Fruit fly (Drosophila melanogaster): ENCODE data around the gene Lk6.
A peak's percentile ranks its signal among the peaks of the same experiment; 100 is the strongest.

Gene Lk6

DNA sequence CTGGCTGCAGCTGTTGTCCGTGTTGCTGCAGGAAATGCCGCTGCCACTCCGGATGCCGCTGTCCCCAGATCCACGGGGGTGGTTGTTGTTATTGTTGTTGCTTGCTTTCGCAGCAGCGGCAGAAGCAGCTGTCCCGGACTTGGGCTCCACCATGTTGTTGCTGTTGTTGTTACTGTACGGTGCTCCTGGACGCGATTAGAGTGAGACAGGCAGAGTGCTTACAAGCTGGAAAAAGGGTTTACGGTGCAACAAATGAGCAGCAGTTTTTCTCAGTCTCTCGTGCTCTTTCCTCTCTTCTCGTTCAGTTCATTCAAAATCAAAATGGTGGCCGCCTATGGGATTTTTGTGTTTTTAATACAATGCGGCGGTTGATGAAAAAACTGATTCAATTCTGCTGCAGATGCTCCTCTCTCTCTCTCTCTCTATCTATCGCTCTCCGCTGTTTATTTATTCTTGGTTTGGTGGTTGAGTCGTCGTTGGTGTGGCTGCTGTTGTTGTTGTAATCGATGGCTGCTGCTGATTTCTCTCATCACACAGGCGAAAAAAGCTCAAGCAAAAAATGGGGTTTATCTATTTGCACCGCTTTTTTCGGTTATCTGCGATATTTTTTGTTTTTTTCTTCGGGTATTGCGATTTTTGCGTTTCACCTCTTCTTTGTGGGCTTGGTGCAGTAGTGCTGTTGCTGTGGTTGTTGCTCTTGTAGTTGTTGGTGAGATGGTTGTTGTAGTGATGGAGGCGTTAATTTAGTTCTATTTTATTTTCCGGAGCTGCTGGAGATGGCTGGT, 571 bp downstream of the Lk6 start (continued):
- TF ChIP-seq CG1832 (GFP tag; optimal IDR thresholded peaks at IDR 0.05): peak; percentile 72
- TF ChIP-seq eve (GFP tag; optimal IDR thresholded peaks at IDR 0.05): peak in 1 of 2 experiments; percentile 75
- TF ChIP-seq CG8765 (GFP tag; IDR thresholded peaks at IDR 0.05): no peak
- TF ChIP-seq org-1 (GFP tag; optimal IDR thresholded peaks at IDR 0.05): no peak
- no peak for TF ChIP-seq CG12659 (GFP tag; optimal IDR thresholded peaks at IDR 0.05)
- no peak for TF ChIP-seq CG2199 (GFP tag; IDR thresholded peaks at IDR 0.05)
- TF ChIP-seq Sox102F (GFP tag; optimal IDR thresholded peaks at IDR 0.05): no peak
- no peak for TF ChIP-seq sima (GFP tag; optimal IDR thresholded peaks at IDR 0.05)
- no peak for TF ChIP-seq Antp (GFP tag; optimal IDR thresholded peaks at IDR 0.05)
- no peak for TF ChIP-seq lov (optimal IDR thresholded peaks at IDR 0.05)
- no peak for TF ChIP-seq lov (GFP tag; IDR thresholded peaks at IDR 0.05)
- TF ChIP-seq scrt (GFP tag; optimal IDR thresholded peaks at IDR 0.05): peak; percentile 26
- no peak for TF ChIP-seq CG31441 (GFP tag; IDR thresholded peaks at IDR 0.05)
- no peak for TF ChIP-seq CG12155 (GFP tag; optimal IDR thresholded peaks at IDR 0.05)
- peak; percentile 71 for TF ChIP-seq ac (GFP tag; optimal IDR thresholded peaks at IDR 0.05)
- TF ChIP-seq CG15514 (GFP tag; optimal IDR thresholded peaks at IDR 0.05): no peak
- no peak for TF ChIP-seq Dp (GFP tag; optimal IDR thresholded peaks at IDR 0.05)
- no peak for TF ChIP-seq CG1024 (GFP tag; IDR thresholded peaks at IDR 0.05)
- peak; percentile 71 for TF ChIP-seq Nf-YB (GFP tag; optimal IDR thresholded peaks at IDR 0.05)
- TF ChIP-seq MBD-R2 (GFP tag; IDR thresholded peaks at IDR 0.05): no peak
- TF ChIP-seq pfk (GFP tag; optimal IDR thresholded peaks at IDR 0.05): peak; percentile 51
- peak; percentile 11 for TF ChIP-seq zf30C (GFP tag; optimal IDR thresholded peaks at IDR 0.05)
- peak; percentile 20 for TF ChIP-seq sd (tag; optimal IDR thresholded peaks at IDR 0.05)
- TF ChIP-seq CG8388 (GFP tag; optimal IDR thresholded peaks at IDR 0.05): no peak
- TF ChIP-seq gsb-n (tag; optimal IDR thresholded peaks at IDR 0.05): peak; percentile 34
- peak; percentile 58 for TF ChIP-seq CG8924 (tag; optimal IDR thresholded peaks at IDR 0.05)
- no peak for TF ChIP-seq seq (GFP tag; IDR thresholded peaks at IDR 0.05)
- TF ChIP-seq nau (GFP tag; optimal IDR thresholded peaks at IDR 0.05): no peak
- peak; percentile 77 for TF ChIP-seq Nf-YC (tag; optimal IDR thresholded peaks at IDR 0.05)
- TF ChIP-seq Rfx (GFP tag; IDR thresholded peaks at IDR 0.05): no peak
- peak; percentile 46 for TF ChIP-seq abd-A (tag; optimal IDR thresholded peaks at IDR 0.05)
- TF ChIP-seq sqz (GFP tag; optimal IDR thresholded peaks at IDR 0.05): peak; percentile 95
- TF ChIP-seq nom (GFP tag; optimal IDR thresholded peaks at IDR 0.05): peak; percentile 14
- no peak for TF ChIP-seq CG42726 (GFP tag; IDR thresholded peaks at IDR 0.05; ENCODE audit: partially characterized antibody)
- no peak for TF ChIP-seq CG10366 (GFP tag; IDR thresholded peaks at IDR 0.05)
- peak; percentile 16 for TF ChIP-seq twi (tag; optimal IDR thresholded peaks at IDR 0.05)
- no peak for TF ChIP-seq PHDP (tag; optimal IDR thresholded peaks at IDR 0.05)
- TF ChIP-seq vnd (GFP tag; IDR thresholded peaks at IDR 0.05; ENCODE audit: partially characterized antibody): no peak
- no peak for TF ChIP-seq CG16813 (GFP tag; IDR thresholded peaks at IDR 0.05; ENCODE audit: partially characterized antibody)
- TF ChIP-seq dysf (GFP tag; IDR thresholded peaks at IDR 0.05): no peak
- peak; percentile 96 for TF ChIP-seq Kr (GFP tag; optimal IDR thresholded peaks at IDR 0.05)
- peak; percentile 84 for TF ChIP-seq kni (GFP tag; optimal IDR thresholded peaks at IDR 0.05)
- TF ChIP-seq CG15601 (tag; optimal IDR thresholded peaks at IDR 0.05): peak; percentile 51
- peak; percentile 33 for TF ChIP-seq yki (optimal IDR thresholded peaks at IDR 0.05)
- TF ChIP-seq CG9215 (GFP tag; IDR thresholded peaks at IDR 0.05): no peak
- no peak for TF ChIP-seq HmgZ (tag; optimal IDR thresholded peaks at IDR 0.05)
- no peak for TF ChIP-seq CG30020 (tag; optimal IDR thresholded peaks at IDR 0.05)
- TF ChIP-seq bowl (GFP tag; IDR thresholded peaks at IDR 0.05): no peak
